Worm (Caenorhabditis elegans) whole organism, early embryonic: Measurements from ENCODE around the gene F47B8.10.

Experiments
- B0310.2 ChIP-seq: sonication (generic microtip); optimal IDR thresholded peaks from 2 replicates; lab custom pipeline; 2016; ENCODE audit warnings: mild to moderate bottlenecking, missing genetic modification characterization, missing compliant biosample characterization
- F13C5.2 ChIP-seq: sonication (generic microtip); optimal IDR thresholded peaks from 2 replicates; lab custom pipeline; 2017; ENCODE audit warnings: mild to moderate bottlenecking, missing genetic modification characterization, inconsistent platforms, missing compliant biosample characterization
- aly-1 ChIP-seq: sonication (generic microtip); optimal IDR thresholded peaks from 2 replicates; lab custom pipeline; 2016; ENCODE audit warnings: missing genetic modification characterization, missing compliant biosample characterization
- ama-1 ChIP-seq: fragments of 150-350 bp; optimal IDR thresholded peaks from 2 replicates; lab custom pipeline; 2014
- ceh-36 ChIP-seq: sonication (generic microtip); optimal IDR thresholded peaks from 2 replicates; lab custom pipeline; 2016; ENCODE audit warnings: missing genetic modification characterization, inconsistent platforms, missing compliant biosample characterization
- ets-7 ChIP-seq: sonication (generic microtip); optimal IDR thresholded peaks from 2 replicates; lab custom pipeline; 2016; ENCODE audit warnings: missing genotype, missing genetic modification characterization, missing compliant biosample characterization
- flt-1 ChIP-seq: fragments of 200-800 bp; sonication (Bioruptor generic); IDR thresholded peaks from 2 replicates; pipeline ENCODE4 v1.3.6; 2022; ENCODE audit warnings: missing genetic modification characterization, missing compliant biosample characterization
- hmg-4 ChIP-seq: fragments of 200-800 bp; sonication (Bioruptor generic); optimal IDR thresholded peaks from 2 replicates; lab custom pipeline; 2018; ENCODE audit warnings: mild to moderate bottlenecking, missing genetic modification characterization, missing compliant biosample characterization
- scrt-1 ChIP-seq: fragments of 200-800 bp; sonication (Bioruptor generic); IDR thresholded peaks from 2 replicates; pipeline ENCODE4 v1.3.6; 2022; ENCODE audit warnings: missing genetic modification characterization, missing compliant biosample characterization
- tbx-37 ChIP-seq: fragments of 200-800 bp; sonication (Bioruptor generic); conservative IDR thresholded peaks from 2 replicates; pipeline ENCODE4 v1.3.6; 2022; ENCODE audit warnings: missing genetic modification reagents, missing genetic modification characterization, missing compliant biosample characterization
- tra-4 ChIP-seq: sonication (generic microtip); optimal IDR thresholded peaks from 2 replicates; lab custom pipeline; 2017; ENCODE audit warnings: missing genetic modification characterization, missing compliant biosample characterization

DNA sequence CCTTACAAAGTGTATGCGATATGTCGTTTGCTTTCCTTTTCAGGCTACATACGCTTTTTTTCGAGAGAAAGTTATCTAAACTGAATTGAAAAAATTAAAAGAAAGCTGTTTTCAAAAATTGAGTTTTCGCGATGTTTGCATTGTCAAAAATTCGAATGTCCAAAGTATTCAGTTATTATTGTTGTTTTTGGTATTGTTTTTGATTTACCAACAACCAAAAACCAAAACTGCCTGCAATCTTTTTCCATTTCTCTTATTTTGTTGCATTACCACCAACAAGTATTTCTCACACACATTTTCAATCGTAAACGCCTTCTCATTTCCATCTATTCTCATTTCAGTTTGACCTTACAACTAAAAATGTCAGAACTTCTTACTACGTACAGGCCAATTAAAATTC is 13.0 kb upstream of the F47B8.10 start, which contains the start of gene pepm-1:
- no peak for TF ChIP-seq ama-1 (lab: Kevin White, UChicago)
- no peak for TF ChIP-seq flt-1 (GFP tag; lab: Robert Waterston, UW)
- no peak for TF ChIP-seq F13C5.2 (tag; lab: Kevin White, UChicago)
- no peak for TF ChIP-seq B0310.2 (tag; lab: Kevin White, UChicago)
- TF ChIP-seq ceh-36 (tag; lab: Kevin White, UChicago) = no peak
- no peak for TF ChIP-seq scrt-1 (GFP tag; lab: Robert Waterston, UW)
- TF ChIP-seq ets-7 (tag; lab: Kevin White, UChicago) = no peak
- TF ChIP-seq hmg-4 (GFP tag; lab: Kevin White, UChicago) = no peak
- TF ChIP-seq tbx-37 (GFP tag; lab: Robert Waterston, UW) = no peak
- no peak for TF ChIP-seq aly-1 (tag; lab: Kevin White, UChicago)
- TF ChIP-seq tra-4 (tag; lab: Kevin White, UChicago) = no peak
